Worm (Caenorhabditis elegans) whole organism, L4 larva: ENCODE measurements around the gene hlh-4.

Experiments
- F10B5.3 ChIP-seq: sonication (generic microtip); optimal IDR thresholded peaks from 2 replicates; lab custom pipeline; 2016; ENCODE audit warnings: mild to moderate bottlenecking, missing genetic modification characterization, missing compliant biosample characterization
- F44E2.7 ChIP-seq: fragments of 200-800 bp; sonication (Bioruptor generic); IDR thresholded peaks from 2 replicates; pipeline ENCODE4 v2.1.2; 2022; ENCODE audit warnings: missing genetic modification characterization, missing compliant biosample characterization
- F49E8.2 ChIP-seq: sonication (generic microtip); optimal IDR thresholded peaks from 2 replicates; lab custom pipeline; 2016; ENCODE audit warnings: missing compliant biosample characterization, mild to moderate bottlenecking, missing genetic modification characterization, borderline replicate concordance
- Y105C5A.15 ChIP-seq: fragments of 200-800 bp; sonication (Bioruptor generic); IDR thresholded peaks from 2 replicates; pipeline ENCODE4 v1.3.6; 2022; ENCODE audit warnings: missing genetic modification characterization, missing compliant biosample characterization
- Y75B8A.6 ChIP-seq: fragments of 200-800 bp; sonication (Bioruptor generic); IDR thresholded peaks from 2 replicates; pipeline ENCODE4 v1.3.6; 2022; ENCODE audit warnings: missing genetic modification reagents, missing genetic modification characterization, missing compliant biosample characterization
- ZK546.5 ChIP-seq, 2 experiments: sonication (generic microtip); optimal IDR thresholded peaks; 2 replicates each; lab custom pipeline; 2017; ENCODE audit warnings: missing biosample characterization in 2 of 2, missing genetic modification characterization in 2 of 2
- aha-1 ChIP-seq: fragments of 150-350 bp; peaks from one replicate; lab custom pipeline; 2014; ENCODE audit warnings: missing biosample characterization, missing genetic modification characterization
- arid-1 ChIP-seq: fragments of 200-800 bp; sonication (Bioruptor generic); conservative IDR thresholded peaks from 2 replicates; pipeline ENCODE4 v1.3.6; 2022; ENCODE audit warnings: missing genetic modification reagents, missing genetic modification characterization, missing compliant biosample characterization
- ceh-20 ChIP-seq: fragments of 200-800 bp; sonication (Bioruptor generic); IDR thresholded peaks from 2 replicates; pipeline ENCODE4 v1.3.6; 2022; ENCODE audit warnings: missing genetic modification reagents, missing genetic modification characterization, missing compliant biosample characterization
- ceh-28 ChIP-seq: fragments of 150-350 bp; optimal IDR thresholded peaks from 2 replicates; lab custom pipeline; 2014; ENCODE audit warnings: missing biosample characterization, missing genetic modification reagents, missing genetic modification characterization
- ceh-32 ChIP-seq: sonication (generic microtip); optimal IDR thresholded peaks from 2 replicates; lab custom pipeline; 2016; ENCODE audit warnings: mild to moderate bottlenecking, missing genetic modification characterization, missing compliant biosample characterization; ENCODE audit not compliant: poor library complexity
- ceh-62 ChIP-seq: sonication (generic microtip); optimal IDR thresholded peaks from 2 replicates; lab custom pipeline; 2017; ENCODE audit warnings: missing biosample characterization, missing genetic modification characterization
- ces-1 ChIP-seq: fragments of 150-350 bp; sonication (generic microtip); optimal IDR thresholded peaks from 4 replicates; lab custom pipeline; 2014; ENCODE audit warnings: missing biosample characterization, missing genetic modification reagents, missing genetic modification characterization
- ctbp-1 ChIP-seq: fragments of 200-800 bp; sonication (Bioruptor generic); IDR thresholded peaks from 2 replicates; pipeline ENCODE4 v1.3.6; 2022; ENCODE audit warnings: missing genetic modification reagents, missing genetic modification characterization, missing compliant biosample characterization
- daf-19 ChIP-seq: fragments of 200-800 bp; sonication (Bioruptor generic); conservative IDR thresholded peaks from 2 replicates; pipeline ENCODE4 v1.3.6; 2022; ENCODE audit warnings: missing genetic modification characterization, missing compliant biosample characterization
- dmd-6 ChIP-seq: fragments of 200-800 bp; sonication (Bioruptor generic); IDR thresholded peaks from 2 replicates; pipeline ENCODE4 v1.3.6; 2022; ENCODE audit warnings: missing genetic modification reagents, missing genetic modification characterization, missing compliant biosample characterization
- dmd-8 ChIP-seq: fragments of 200-800 bp; sonication (Bioruptor generic); IDR thresholded peaks from 2 replicates; pipeline ENCODE4 v1.3.6; 2022; ENCODE audit warnings: missing genetic modification characterization, missing compliant biosample characterization
- egl-27 ChIP-seq: sonication (generic microtip); optimal IDR thresholded peaks from 3 replicates; lab custom pipeline; 2017; ENCODE audit warnings: missing biosample characterization, missing genetic modification reagents, missing genetic modification characterization
- egl-43 ChIP-seq: fragments of 200-800 bp; sonication (Bioruptor generic); IDR thresholded peaks from 2 replicates; pipeline ENCODE4 v1.3.6; 2022; ENCODE audit warnings: missing genetic modification reagents, missing genetic modification characterization, missing compliant biosample characterization
- hif-1 ChIP-seq, 2 experiments: sonication (generic microtip); optimal IDR thresholded peaks; 2 replicates each; lab custom pipeline; 2016 to 2017; ENCODE audit warnings: missing compliant biosample characterization in 2 of 2, missing genetic modification characterization in 2 of 2, missing genetic modification reagents in 2 of 2, missing genotype in 2 of 2, mild to moderate bottlenecking in 1 of 2
- hlh-11 ChIP-seq: fragments of 200-800 bp; sonication (Bioruptor generic); optimal IDR thresholded peaks from 2 replicates; lab custom pipeline; 2018; ENCODE audit warnings: mild to moderate bottlenecking, missing genetic modification characterization, missing compliant biosample characterization
- hmg-1.1 ChIP-seq: fragments of 200-800 bp; sonication (Bioruptor generic); IDR thresholded peaks from 2 replicates; pipeline ENCODE4 v1.3.6; 2022; ENCODE audit warnings: missing genetic modification reagents, missing genetic modification characterization, missing compliant biosample characterization
- lin-1 ChIP-seq: fragments of 200-800 bp; sonication (Bioruptor generic); IDR thresholded peaks from 2 replicates; pipeline ENCODE4 v1.3.6; 2022; ENCODE audit warnings: missing genetic modification reagents, missing genetic modification characterization, missing compliant biosample characterization
- lin-29 ChIP-seq: fragments of 200-800 bp; sonication (Bioruptor generic); IDR thresholded peaks from 2 replicates; pipeline ENCODE4 v1.3.6; 2022; ENCODE audit warnings: missing genetic modification reagents, missing genetic modification characterization, missing compliant biosample characterization
- madf-9 ChIP-seq: fragments of 200-800 bp; sonication (Bioruptor generic); conservative IDR thresholded peaks from 2 replicates; pipeline ENCODE4 v1.3.6; 2022; ENCODE audit warnings: missing genetic modification reagents, missing genetic modification characterization, missing compliant biosample characterization
- mdt-29 ChIP-seq: fragments of 200-800 bp; sonication (Bioruptor generic); IDR thresholded peaks from 2 replicates; pipeline ENCODE4 v1.3.6; 2022; ENCODE audit warnings: missing genetic modification reagents, missing genetic modification characterization, missing compliant biosample characterization
- mep-1 ChIP-seq: fragments of 150-350 bp; sonication (generic microtip); optimal IDR thresholded peaks from 3 replicates; lab custom pipeline; 2014; ENCODE audit warnings: missing biosample characterization, missing genetic modification characterization
- nhr-10 ChIP-seq: fragments of 150-350 bp; optimal IDR thresholded peaks from 2 replicates; lab custom pipeline; 2014; ENCODE audit warnings: missing biosample characterization, missing genetic modification characterization
- nhr-111 ChIP-seq: fragments of 200-800 bp; sonication (Bioruptor generic); optimal IDR thresholded peaks from 2 replicates; lab custom pipeline; 2018; ENCODE audit warnings: mild to moderate bottlenecking, missing genetic modification characterization, missing compliant biosample characterization
- nhr-42 ChIP-seq: fragments of 200-800 bp; sonication (Bioruptor generic); IDR thresholded peaks from 2 replicates; pipeline ENCODE4 v1.3.6; 2022; ENCODE audit warnings: missing genetic modification characterization, missing compliant biosample characterization
- nhr-48 ChIP-seq: sonication (generic microtip); optimal IDR thresholded peaks from 2 replicates; lab custom pipeline; 2016; ENCODE audit warnings: mild to moderate bottlenecking, missing genetic modification characterization, missing compliant biosample characterization
- php-3 ChIP-seq: fragments of 200-800 bp; sonication (Bioruptor generic); IDR thresholded peaks from 2 replicates; pipeline ENCODE4 v1.3.6; 2022; ENCODE audit warnings: missing genetic modification reagents, missing genetic modification characterization, missing compliant biosample characterization
- rbr-2 ChIP-seq: sonication (generic microtip); optimal IDR thresholded peaks from 2 replicates; lab custom pipeline; 2016; ENCODE audit warnings: missing genotype, missing genetic modification characterization, missing compliant biosample characterization
- saeg-2 ChIP-seq: fragments of 200-800 bp; sonication (Bioruptor generic); IDR thresholded peaks from 2 replicates; pipeline ENCODE4 v1.3.6; 2022; ENCODE audit warnings: missing genetic modification reagents, missing genetic modification characterization, missing compliant biosample characterization
- sdz-12 ChIP-seq: fragments of 200-800 bp; sonication (Bioruptor generic); optimal IDR thresholded peaks from 2 replicates; lab custom pipeline; 2018; ENCODE audit warnings: mild to moderate bottlenecking, missing genetic modification characterization, missing compliant biosample characterization
- set-16 ChIP-seq: fragments of 200-800 bp; sonication (Bioruptor generic); IDR thresholded peaks from 2 replicates; pipeline ENCODE4 v1.3.6; 2022; ENCODE audit warnings: missing genetic modification reagents, missing genetic modification characterization, missing compliant biosample characterization
- tra-1 ChIP-seq: fragments of 200-800 bp; sonication (Bioruptor generic); IDR thresholded peaks from 2 replicates; pipeline ENCODE4 v1.3.6; 2022; ENCODE audit warnings: missing genetic modification reagents, missing genetic modification characterization, missing compliant biosample characterization
- unc-39 ChIP-seq: sonication (generic microtip); optimal IDR thresholded peaks from 2 replicates; lab custom pipeline; 2017; ENCODE audit warnings: missing biosample characterization, missing genetic modification characterization
- unc-62 ChIP-seq, 3 experiments: fragments of 150-350 bp in 1 of 3; sonication (generic microtip); optimal IDR thresholded peaks in 2 of 3; peaks in 1 of 3; 1 replicate in 1 of 3; 2 replicates in 2 of 3; lab custom pipeline; 2014 to 2017; ENCODE audit warnings: missing biosample characterization in 3 of 3, missing genetic modification characterization in 3 of 3, missing genetic modification reagents in 3 of 3, missing genotype in 1 of 3
- zfp-2 ChIP-seq: sonication (generic microtip); optimal IDR thresholded peaks from 2 replicates; lab custom pipeline; 2016; ENCODE audit warnings: mild to moderate bottlenecking, missing genetic modification characterization, missing compliant biosample characterization
- zip-11 ChIP-seq: fragments of 200-800 bp; sonication (Bioruptor generic); IDR thresholded peaks from 2 replicates; pipeline ENCODE4 v1.3.6; 2022; ENCODE audit warnings: missing genetic modification characterization, missing compliant biosample characterization
- ztf-7 ChIP-seq: fragments of 150-350 bp; optimal IDR thresholded peaks from 2 replicates; lab custom pipeline; 2014; ENCODE audit warnings: missing biosample characterization, missing genetic modification characterization

The hlh-4 gene

ce11 chrIII:9702665-9703252 is 36.1 kb downstream of the hlh-4 start (continued):
- TF ChIP-seq ctbp-1 (GFP tag; lab: Robert Waterston, UW) (no peak), nhr-10 (tag; lab: Kevin White, UChicago) (no peak), F10B5.3 (tag; lab: Kevin White, UChicago) (no peak), F49E8.2 (no peak), ztf-7 (tag; lab: Kevin White, UChicago) (no peak), tra-1 (GFP tag; lab: Robert Waterston, UW) (no peak; the same call in 1 of the 2 replicates), saeg-2 (GFP tag; lab: Robert Waterston, UW) (no peak), unc-39 (tag; lab: Kevin White, UChicago) (no peak), zip-11 (GFP tag; lab: Robert Waterston, UW) (no peak)

- TF ChIP-seq mdt-29 (GFP tag; lab: Robert Waterston, UW) (no peak), unc-62 (GFP tag; optimal IDR thresholded peaks at IDR 0.05 in 1 of 2; lab: Kevin White, UChicago) (peak in 1 of 2 experiments; percentile 89), unc-62 (tag; optimal IDR thresholded peaks at IDR 0.05; lab: Kevin White, UChicago) (no peak), madf-9 (GFP tag; lab: Robert Waterston, UW) (no peak), ceh-32 (tag; lab: Kevin White, UChicago) (no peak), zfp-2 (tag; lab: Kevin White, UChicago) (no peak), ceh-28 (no peak), Y75B8A.6 (no peak), php-3 (GFP tag; lab: Robert Waterston, UW) (no peak), egl-27 (tag; lab: Kevin White, UChicago) (no peak), mep-1 (tag; lab: Kevin White, UChicago) (no peak), ceh-62 (tag; lab: Kevin White, UChicago) (no peak), hif-1 (tag; optimal IDR thresholded peaks at IDR 0.05; lab: Kevin White, UChicago) (no peak), sdz-12 (GFP tag; lab: Kevin White, UChicago) (no peak), rbr-2 (tag; lab: Kevin White, UChicago) (no peak), lin-1 (GFP tag; lab: Robert Waterston, UW) (no peak), aha-1 (tag; lab: Kevin White, UChicago) (peak; percentile 64), nhr-48 (tag; lab: Kevin White, UChicago) (no peak), saeg-2 (GFP tag; lab: Robert Waterston, UW) (no peak), F44E2.7 (GFP tag; lab: Robert Waterston, UW) (no peak), ceh-20 (no peak), ces-1 (GFP tag; lab: Kevin White, UChicago) (no peak), daf-19 (GFP tag; lab: Robert Waterston, UW) (no peak), dmd-8 (GFP tag; lab: Robert Waterston, UW) (no peak), hlh-11 (tag; lab: Kevin White, UChicago) (no peak), zip-11 (GFP tag; lab: Robert Waterston, UW) (no peak), arid-1 (0 out of 2 replicates have a peak, but pooled peaks have one; percentile 30), ctbp-1 (GFP tag; lab: Robert Waterston, UW) (no peak), hmg-1.1 (GFP tag; lab: Robert Waterston, UW) (peak; percentile 58), egl-43 (GFP tag; lab: Robert Waterston, UW) (no peak), lin-29 (GFP tag; lab: Robert Waterston, UW) (no peak), set-16 (GFP tag; lab: Robert Waterston, UW) (peak; percentile 35; the same call in 1 of the 2 replicates), ZK546.5 (tag; optimal IDR thresholded peaks at IDR 0.05; lab: Kevin White, UChicago) (no peak), nhr-42 (no peak), Y105C5A.15 (GFP tag; lab: Robert Waterston, UW) (no peak), dmd-6 (GFP tag; lab: Robert Waterston, UW) (no peak), nhr-111 (GFP tag; lab: Kevin White, UChicago) (no peak), nhr-10 (tag; lab: Kevin White, UChicago) (no peak)
Measured at ce11 chrIII:9701798-9702197, 37.1 kb downstream of the hlh-4 start.
